Fruit fly (Drosophila melanogaster): ENCODE results near the gene brk.

DNA sequence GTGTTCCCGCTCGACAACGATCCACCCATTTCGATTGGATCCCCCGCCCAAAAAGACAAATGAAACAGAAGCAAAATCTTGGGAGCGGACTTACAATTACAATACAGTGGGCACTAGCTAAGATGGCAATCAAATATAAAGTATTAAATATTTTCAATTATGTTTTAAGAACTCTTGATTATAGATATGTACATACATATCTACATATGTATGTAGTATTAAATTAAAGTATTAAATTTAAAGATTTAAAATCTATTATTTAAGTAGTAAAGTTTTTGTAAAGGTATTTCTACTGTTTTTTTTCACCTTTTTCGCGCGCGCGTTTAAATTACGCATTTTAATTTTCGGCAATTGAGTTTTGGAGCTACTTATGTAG, 27.1 kb downstream of the brk start:
- TF ChIP-seq Rel (GFP tag; optimal IDR thresholded peaks at IDR 0.05) (no peak), Rel (tag; optimal IDR thresholded peaks at IDR 0.05) (no peak), ey (GFP tag; optimal IDR thresholded peaks at IDR 0.05) (no peak)

All from whole organism, wandering third instar larva.